Fruit fly (Drosophila melanogaster) whole organism, embryonic: Measurements from ENCODE around the gene amrt.

Experiments used
- Aef1 ChIP-seq: fragments of 200-800 bp; sonication (Bioruptor generic); IDR thresholded peaks from 3 replicates; pipeline ENCODE4 v1.3.6; 2022; ENCODE audit warnings: missing biosample characterization, missing genetic modification characterization
- Blimp-1 ChIP-seq: fragments of 200-800 bp; sonication (Bioruptor generic); optimal IDR thresholded peaks from 3 replicates; lab custom pipeline; 2018; ENCODE audit warnings: missing biosample characterization, missing genetic modification characterization, mild to moderate bottlenecking, moderate library complexity, missing genetic modification reagents
- CG10147 ChIP-seq: fragments of 200-800 bp; sonication (Bioruptor generic); optimal IDR thresholded peaks from 2 replicates; lab custom pipeline; 2019; ENCODE audit warnings: missing biosample characterization, mild to moderate bottlenecking, missing genetic modification characterization, moderate library complexity
- CG10321 ChIP-seq: fragments of 200-800 bp; sonication (Bioruptor generic); IDR thresholded peaks from 2 replicates; pipeline ENCODE4 v1.3.6; 2022; ENCODE audit warnings: missing biosample characterization, missing genetic modification characterization
- CG11247 ChIP-seq: fragments of 200-800 bp; sonication (Bioruptor generic); IDR thresholded peaks from 2 replicates; pipeline ENCODE4 v1.3.6; 2022; ENCODE audit warnings: missing biosample characterization, missing genetic modification characterization
- CG11560 ChIP-seq: fragments of 200-800 bp; sonication (Bioruptor generic); IDR thresholded peaks from 3 replicates; pipeline ENCODE4 v1.3.6; 2022; ENCODE audit warnings: missing biosample characterization, missing genetic modification characterization
- CG13624 ChIP-seq: fragments of 200-800 bp; sonication (Bioruptor generic); optimal IDR thresholded peaks from 2 replicates; lab custom pipeline; 2016; ENCODE audit warnings: missing biosample characterization, missing genetic modification characterization
- CG13894 ChIP-seq: fragments of 200-800 bp; sonication (Bioruptor generic); optimal IDR thresholded peaks from 3 replicates; lab custom pipeline; 2018; ENCODE audit warnings: missing biosample characterization, mild to moderate bottlenecking, missing genetic modification characterization, moderate library complexity
- CG14014 ChIP-seq: fragments of 200-800 bp; sonication (Bioruptor generic); IDR thresholded peaks from 2 replicates; pipeline ENCODE4 v1.3.6; 2022; ENCODE audit warnings: missing biosample characterization, missing genetic modification characterization
- CG14860 ChIP-seq: fragments of 200-800 bp; sonication (Bioruptor generic); IDR thresholded peaks from 3 replicates; pipeline ENCODE4 v1.3.6; 2022; ENCODE audit warnings: missing biosample characterization, missing genetic modification characterization; ENCODE audit not compliant: partially characterized antibody
- CG15479 ChIP-seq: fragments of 200-800 bp; sonication (Bioruptor generic); optimal IDR thresholded peaks from 3 replicates; lab custom pipeline; 2019; ENCODE audit warnings: missing biosample characterization, mild to moderate bottlenecking, missing genetic modification characterization, moderate library complexity
- CG1603 ChIP-seq: fragments of 200-800 bp; sonication (Bioruptor generic); optimal IDR thresholded peaks from 2 replicates; lab custom pipeline; 2019; ENCODE audit warnings: missing biosample characterization, mild to moderate bottlenecking, missing genetic modification characterization, moderate library complexity
- CG2129 ChIP-seq: fragments of 200-800 bp; sonication (Bioruptor generic); IDR thresholded peaks from 2 replicates; pipeline ENCODE4 v1.3.6; 2022; ENCODE audit warnings: missing biosample characterization, missing genetic modification characterization; ENCODE audit not compliant: partially characterized antibody
- CG6791 ChIP-seq: fragments of 200-800 bp; sonication (Bioruptor generic); IDR thresholded peaks from 3 replicates; pipeline ENCODE4 v1.3.6; 2022; ENCODE audit warnings: missing biosample characterization, missing genetic modification characterization; ENCODE audit not compliant: partially characterized antibody
- CG9932 ChIP-seq: fragments of 200-800 bp; sonication (Bioruptor generic); IDR thresholded peaks from 2 replicates; pipeline ENCODE4 v1.3.6; 2022; ENCODE audit warnings: missing biosample characterization, missing genetic modification characterization
- Deaf1 ChIP-seq: fragments of 200-800 bp; optimal IDR thresholded peaks from 3 replicates; lab custom pipeline; 2019; ENCODE audit warnings: missing biosample characterization, mild to moderate bottlenecking, missing genetic modification characterization, moderate library complexity
- Dfd ChIP-seq, 2 experiments: fragments of >200 bp; optimal IDR thresholded peaks; 2 replicates each; lab custom pipeline; 2017; ENCODE audit warnings: missing biosample characterization in 2 of 2, missing genetic modification characterization in 2 of 2
- Dip3 ChIP-seq: fragments of 200-800 bp; sonication (Bioruptor generic); optimal IDR thresholded peaks from 3 replicates; lab custom pipeline; 2016; ENCODE audit warnings: missing biosample characterization, missing genetic modification characterization
- Doc2 ChIP-seq: fragments of 200-800 bp; sonication (Bioruptor generic); IDR thresholded peaks from 2 replicates; pipeline ENCODE4 v1.3.6; 2022; ENCODE audit warnings: missing biosample characterization, missing genetic modification characterization
- Doc3 ChIP-seq: fragments of 200-800 bp; sonication (Bioruptor generic); IDR thresholded peaks from 3 replicates; pipeline ENCODE4 v1.3.6; 2022; ENCODE audit warnings: missing biosample characterization, missing genetic modification characterization; ENCODE audit not compliant: partially characterized antibody
- Fer2 ChIP-seq: fragments of 200-800 bp; sonication (Bioruptor generic); optimal IDR thresholded peaks from 2 replicates; lab custom pipeline; 2018; ENCODE audit warnings: missing biosample characterization, mild to moderate bottlenecking, missing genetic modification characterization, moderate library complexity
- GATAe ChIP-seq: fragments of 200-800 bp; sonication (Bioruptor generic); conservative IDR thresholded peaks from 2 replicates; pipeline ENCODE4 v1.3.6; 2022; ENCODE audit warnings: missing biosample characterization, missing genetic modification characterization
- HmgZ ChIP-seq: fragments of 200-800 bp; sonication (Bioruptor generic); optimal IDR thresholded peaks from 2 replicates; lab custom pipeline; 2018; ENCODE audit warnings: missing biosample characterization, mild to moderate bottlenecking, missing genetic modification characterization
- Hmr ChIP-seq: fragments of 200-800 bp; sonication (Bioruptor generic); optimal IDR thresholded peaks from 3 replicates; lab custom pipeline; 2017; ENCODE audit warnings: mild to moderate bottlenecking, missing biosample characterization, missing genetic modification reagents, missing genetic modification characterization
- Kr ChIP-seq: fragments of 200-800 bp; sonication (Bioruptor generic); optimal IDR thresholded peaks from 2 replicates; lab custom pipeline; 2017; ENCODE audit warnings: missing biosample characterization, mild to moderate bottlenecking, missing genetic modification characterization
- MBD-R2 ChIP-seq: fragments of 200-800 bp; sonication (Bioruptor generic); IDR thresholded peaks from 2 replicates; pipeline ENCODE4 v1.3.6; 2022; ENCODE audit warnings: missing biosample characterization, missing genetic modification characterization
- Med ChIP-seq: fragments of 200-800 bp; sonication (Bioruptor generic); peaks from one replicate; lab custom pipeline; 2016; ENCODE audit warnings: missing biosample characterization, missing genetic modification characterization, mild to moderate bottlenecking, inconsistent platforms, moderate library complexity
- Six4 ChIP-seq: fragments of 200-800 bp; sonication (Bioruptor generic); optimal IDR thresholded peaks from 2 replicates; lab custom pipeline; 2016; ENCODE audit warnings: missing biosample characterization, missing genetic modification characterization
- aop ChIP-seq: fragments of 200-800 bp; sonication (Bioruptor generic); IDR thresholded peaks from 2 replicates; pipeline ENCODE4 v1.3.6; 2022; ENCODE audit warnings: missing biosample characterization, missing genetic modification characterization
- ase ChIP-seq: fragments of 200-800 bp; sonication (Bioruptor generic); IDR thresholded peaks from 3 replicates; pipeline ENCODE4 v1.3.6; 2022; ENCODE audit warnings: missing biosample characterization, missing genetic modification characterization
- ash1 ChIP-seq: fragments of 200-800 bp; sonication (Bioruptor generic); optimal IDR thresholded peaks from 2 replicates; lab custom pipeline; 2018; ENCODE audit warnings: missing biosample characterization, mild to moderate bottlenecking, missing genetic modification characterization
- bsh ChIP-seq, 2 experiments: fragments of 200-800 bp; sonication (Bioruptor generic); optimal IDR thresholded peaks; 2 replicates each; lab custom pipeline; 2017 to 2018; ENCODE audit warnings: mild to moderate bottlenecking in 2 of 2, missing biosample characterization in 2 of 2, missing genetic modification characterization in 2 of 2, moderate library complexity in 1 of 2
- chm ChIP-seq: fragments of 200-800 bp; sonication (Bioruptor generic); IDR thresholded peaks from 2 replicates; pipeline ENCODE4 v1.3.6; 2022; ENCODE audit warnings: missing biosample characterization, missing genetic modification characterization
- corto ChIP-seq: fragments of 200-800 bp; sonication (Bioruptor generic); optimal IDR thresholded peaks from 2 replicates; lab custom pipeline; 2016; ENCODE audit warnings: missing biosample characterization, mild to moderate bottlenecking, missing genetic modification characterization, moderate library complexity
- crol ChIP-seq: fragments of 200-800 bp; sonication (Bioruptor generic); IDR thresholded peaks from 2 replicates; pipeline ENCODE4 v1.3.6; 2022; ENCODE audit warnings: missing biosample characterization, missing genetic modification characterization
- exex ChIP-seq: fragments of 200-800 bp; sonication (Bioruptor generic); optimal IDR thresholded peaks from 4 replicates; lab custom pipeline; 2018; ENCODE audit warnings: missing biosample characterization, mild to moderate bottlenecking, missing genetic modification characterization, moderate library complexity
- gsb-n ChIP-seq: fragments of 200-800 bp; sonication (Bioruptor generic); optimal IDR thresholded peaks from 3 replicates; lab custom pipeline; 2018; ENCODE audit warnings: missing biosample characterization, mild to moderate bottlenecking, missing genetic modification characterization
- hkb ChIP-seq, 2 experiments: fragments of 200-800 bp in 1 of 2; fragments of >200 bp in 1 of 2; sonication (Bioruptor generic) in 1 of 2; IDR thresholded peaks in 1 of 2; optimal IDR thresholded peaks in 1 of 2; 2 replicates each; pipeline versions ENCODE4 v1.3.6 to Lab custom; 2017 to 2022; ENCODE audit warnings: missing biosample characterization in 1 of 2, missing genetic modification characterization in 1 of 2
- insv ChIP-seq, 2 experiments: fragments of 200-800 bp; sonication (Bioruptor generic); optimal IDR thresholded peaks; 3 replicates each; lab custom pipeline; 2016 to 2018; ENCODE audit warnings: missing biosample characterization in 2 of 2, missing genetic modification characterization in 2 of 2
- ken ChIP-seq: fragments of 200-800 bp; sonication (Bioruptor generic); IDR thresholded peaks from 3 replicates; pipeline ENCODE4 v1.3.6; 2022; ENCODE audit warnings: missing biosample characterization, missing genetic modification characterization
- kni ChIP-seq: fragments of 200-800 bp; sonication (Bioruptor generic); optimal IDR thresholded peaks from 3 replicates; lab custom pipeline; 2017; ENCODE audit warnings: mild to moderate bottlenecking, missing biosample characterization, missing genetic modification reagents, missing genetic modification characterization
- knrl ChIP-seq: fragments of 200-800 bp; sonication (Bioruptor generic); IDR thresholded peaks from 3 replicates; pipeline ENCODE4 v1.3.6; 2022; ENCODE audit warnings: missing biosample characterization, missing genetic modification characterization; ENCODE audit not compliant: partially characterized antibody
- nerfin-2 ChIP-seq: fragments of 200-800 bp; sonication (Bioruptor generic); IDR thresholded peaks from 2 replicates; pipeline ENCODE4 v1.3.6; 2022; ENCODE audit warnings: missing biosample characterization, missing genetic modification characterization; ENCODE audit not compliant: partially characterized antibody
- sisA ChIP-seq: fragments of 200-800 bp; sonication (Bioruptor generic); IDR thresholded peaks from 2 replicates; pipeline ENCODE4 v1.3.6; 2022; ENCODE audit warnings: missing biosample characterization, missing genetic modification characterization
- slp2 ChIP-seq: fragments of 200-800 bp; sonication (Bioruptor generic); optimal IDR thresholded peaks from 2 replicates; lab custom pipeline; 2016; ENCODE audit warnings: missing biosample characterization, missing genetic modification characterization
- sqz ChIP-seq: fragments of 200-800 bp; sonication (Bioruptor generic); optimal IDR thresholded peaks from 3 replicates; lab custom pipeline; 2018; ENCODE audit warnings: missing biosample characterization, mild to moderate bottlenecking, missing genetic modification characterization
- sug ChIP-seq: fragments of 200-800 bp; optimal IDR thresholded peaks from 2 replicates; lab custom pipeline; 2019; ENCODE audit warnings: missing biosample characterization, mild to moderate bottlenecking, missing genetic modification characterization, moderate library complexity
- tna ChIP-seq: fragments of 200-800 bp; sonication (Bioruptor generic); IDR thresholded peaks from 2 replicates; pipeline ENCODE4 v1.3.6; 2022; ENCODE audit warnings: missing biosample characterization, missing genetic modification characterization; ENCODE audit not compliant: partially characterized antibody
- twi ChIP-seq: fragments of 200-800 bp; optimal IDR thresholded peaks from 2 replicates; lab custom pipeline; 2019; ENCODE audit warnings: missing biosample characterization, mild to moderate bottlenecking, missing genetic modification characterization, moderate library complexity
- vfl ChIP-seq: fragments of 200-800 bp; sonication (Bioruptor generic); optimal IDR thresholded peaks from 2 replicates; lab custom pipeline; 2016; ENCODE audit warnings: missing biosample characterization, missing genetic modification characterization

The amrt gene

dm6 chrX:13752543-13753046 is 29.7 kb upstream of the amrt start (continued):
- TF ChIP-seq aop (GFP tag; lab: Robert Waterston, UW) (no peak), GATAe (GFP tag; lab: Robert Waterston, UW) (no peak), Doc2 (no peak), CG2129 (GFP tag; lab: Robert Waterston, UW) (no peak), CG1603 (tag; lab: Kevin White, UChicago) (no peak), CG11560 (tag; lab: Robert Waterston, UW) (no peak), CG11247 (no peak), sug (tag; lab: Kevin White, UChicago) (no peak), Doc3 (GFP tag; lab: Robert Waterston, UW) (no peak), CG13894 (tag; lab: Kevin White, UChicago) (peak; percentile 4), Hmr (peak; percentile 22), slp2 (GFP tag; lab: Kevin White, UChicago) (no peak), corto (GFP tag; lab: Kevin White, UChicago) (no peak), exex (tag; lab: Kevin White, UChicago) (peak; percentile 3), ash1 (no peak), CG9932 (GFP tag; lab: Robert Waterston, UW) (no peak), sqz (GFP tag; lab: Kevin White, UChicago) (no peak), CG10321 (GFP tag; lab: Robert Waterston, UW) (peak; percentile 90), ken (GFP tag; lab: Robert Waterston, UW) (no peak), insv (GFP tag; optimal IDR thresholded peaks at IDR 0.05; lab: Kevin White, UChicago) (no peak), vfl (GFP tag; lab: Kevin White, UChicago) (no peak), CG6791 (GFP tag; lab: Robert Waterston, UW) (no peak), gsb-n (tag; lab: Kevin White, UChicago) (no peak), Six4 (no peak), CG14014 (GFP tag; lab: Robert Waterston, UW) (0 out of 2 replicates have a peak, but pooled peaks have one; percentile 25), crol (GFP tag; lab: Robert Waterston, UW) (no peak), hkb (optimal IDR thresholded peaks at IDR 0.05; lab: Kevin White, UChicago) (no peak), hkb (GFP tag; IDR thresholded peaks at IDR 0.05; lab: Robert Waterston, UW) (0 out of 2 replicates have a peak, but pooled peaks have one; percentile 11), MBD-R2 (GFP tag; lab: Robert Waterston, UW) (no peak), Med (peak; percentile 50), Blimp-1 (GFP tag; lab: Kevin White, UChicago) (no peak), Dfd (GFP tag; optimal IDR thresholded peaks at IDR 0.05; lab: Kevin White, UChicago) (no peak), chm (GFP tag; lab: Robert Waterston, UW) (no peak), Aef1 (no peak), HmgZ (tag; lab: Kevin White, UChicago) (no peak), CG15479 (GFP tag; lab: Kevin White, UChicago) (no peak), Kr (GFP tag; lab: Kevin White, UChicago) (no peak), CG10147 (GFP tag; lab: Kevin White, UChicago) (no peak), CG13624 (GFP tag; lab: Kevin White, UChicago) (peak; percentile 82), bsh (GFP tag; optimal IDR thresholded peaks at IDR 0.05; lab: Kevin White, UChicago) (no peak), ase (GFP tag; lab: Robert Waterston, UW) (no peak), knrl (GFP tag; lab: Robert Waterston, UW) (no peak), twi (tag; lab: Kevin White, UChicago) (no peak), Deaf1 (tag; lab: Kevin White, UChicago) (no peak), nerfin-2 (GFP tag; lab: Robert Waterston, UW) (no peak), tna (GFP tag; lab: Robert Waterston, UW) (no peak), Dip3 (GFP tag; lab: Kevin White, UChicago) (no peak), kni (no peak), Fer2 (tag; lab: Kevin White, UChicago) (no peak), sisA (GFP tag; lab: Robert Waterston, UW) (no peak), CG14860 (GFP tag; lab: Robert Waterston, UW) (no peak)
